Fruit fly (Drosophila melanogaster) whole organism, embryonic: ENCODE data around the gene NK7.1.

ENCODE experiments used
- Adf1 ChIP-seq: fragments of 200-800 bp; sonication (Bioruptor generic); IDR thresholded peaks from 2 replicates; pipeline ENCODE4 v1.3.6; 2022; ENCODE audit warnings: missing biosample characterization, missing genetic modification characterization
- Atf6 ChIP-seq: fragments of 200-800 bp; sonication (Bioruptor generic); IDR thresholded peaks from 2 replicates; pipeline ENCODE4 v1.3.6; 2022; ENCODE audit warnings: missing biosample characterization, missing genetic modification characterization
- Bgb ChIP-seq: fragments of 200-800 bp; sonication (Bioruptor generic); IDR thresholded peaks from 2 replicates; pipeline ENCODE4 v1.3.6; 2022; ENCODE audit warnings: missing biosample characterization, missing genetic modification characterization; ENCODE audit not compliant: partially characterized antibody
- CG10274 ChIP-seq: fragments of 200-800 bp; sonication (Bioruptor generic); optimal IDR thresholded peaks from 3 replicates; lab custom pipeline; 2017; ENCODE audit warnings: missing biosample characterization, mild to moderate bottlenecking, missing genetic modification characterization
- CG10543 ChIP-seq: fragments of 200-800 bp; sonication (Bioruptor generic); optimal IDR thresholded peaks from 3 replicates; lab custom pipeline; 2017; ENCODE audit warnings: missing biosample characterization, mild to moderate bottlenecking, missing genetic modification characterization, moderate library complexity
- CG15514 ChIP-seq: fragments of 200-800 bp; sonication (Bioruptor generic); optimal IDR thresholded peaks from 3 replicates; lab custom pipeline; 2017; ENCODE audit warnings: missing biosample characterization, missing genetic modification characterization, mild to moderate bottlenecking, moderate library complexity, missing genetic modification reagents
- CG18011 ChIP-seq: fragments of 200-800 bp; sonication (Bioruptor generic); optimal IDR thresholded peaks from 2 replicates; lab custom pipeline; 2017; ENCODE audit warnings: missing biosample characterization, missing genetic modification characterization, mild to moderate bottlenecking, moderate library complexity, missing genotype
- CG2120 ChIP-seq: fragments of 200-800 bp; sonication (Bioruptor generic); optimal IDR thresholded peaks from 3 replicates; lab custom pipeline; 2016; ENCODE audit warnings: missing biosample characterization, missing genetic modification characterization
- CG30431 ChIP-seq: fragments of 200-800 bp; sonication (Bioruptor generic); optimal IDR thresholded peaks from 2 replicates; lab custom pipeline; 2017; ENCODE audit warnings: missing biosample characterization, missing genetic modification characterization
- CG31441 ChIP-seq: fragments of 200-800 bp; sonication (Bioruptor generic); IDR thresholded peaks from 2 replicates; pipeline ENCODE4 v1.3.6; 2022; ENCODE audit warnings: missing biosample characterization, missing genetic modification characterization
- CG32772 ChIP-seq: fragments of 200-800 bp; sonication (Bioruptor generic); IDR thresholded peaks from 2 replicates; pipeline ENCODE4 v1.3.6; 2022; ENCODE audit warnings: missing biosample characterization, missing genetic modification characterization
- CG6683 ChIP-seq: fragments of 200-800 bp; sonication (Bioruptor generic); optimal IDR thresholded peaks from 2 replicates; lab custom pipeline; 2017; ENCODE audit warnings: missing biosample characterization, mild to moderate bottlenecking, missing genetic modification characterization, missing genetic modification reagents
- CG6854 ChIP-seq: fragments of 200-800 bp; sonication (Bioruptor generic); optimal IDR thresholded peaks from 3 replicates; lab custom pipeline; 2017; ENCODE audit warnings: missing biosample characterization, mild to moderate bottlenecking, missing genetic modification characterization
- CG7963 ChIP-seq: fragments of 200-800 bp; sonication (Bioruptor generic); IDR thresholded peaks from 3 replicates; pipeline ENCODE4 v1.3.6; 2022; ENCODE audit warnings: missing biosample characterization, missing genetic modification characterization; ENCODE audit not compliant: partially characterized antibody
- CG9437 ChIP-seq: fragments of 200-800 bp; sonication (Bioruptor generic); optimal IDR thresholded peaks from 2 replicates; lab custom pipeline; 2018; ENCODE audit warnings: missing biosample characterization, mild to moderate bottlenecking, missing genetic modification characterization
- CG9727 ChIP-seq: fragments of 200-800 bp; sonication (Bioruptor generic); optimal IDR thresholded peaks from 3 replicates; lab custom pipeline; 2017; ENCODE audit warnings: missing biosample characterization, mild to moderate bottlenecking, missing genetic modification characterization
- CG9932 ChIP-seq: fragments of 200-800 bp; sonication (Bioruptor generic); IDR thresholded peaks from 2 replicates; pipeline ENCODE4 v1.3.6; 2022; ENCODE audit warnings: missing biosample characterization, missing genetic modification characterization
- Eip74EF ChIP-seq, 2 experiments: fragments of 200-800 bp in 1 of 2; fragments of >200 bp in 1 of 2; sonication (Bioruptor generic) in 1 of 2; optimal IDR thresholded peaks; 2 replicates each; lab custom pipeline; 2017 to 2019; ENCODE audit warnings: missing biosample characterization in 2 of 2, missing genetic modification characterization in 2 of 2, mild to moderate bottlenecking in 1 of 2, moderate library complexity in 1 of 2
- HHEX ChIP-seq: fragments of 200-800 bp; sonication (Bioruptor generic); optimal IDR thresholded peaks from 3 replicates; lab custom pipeline; 2017; ENCODE audit warnings: missing biosample characterization, mild to moderate bottlenecking, missing genetic modification characterization, missing genetic modification reagents
- HmgD ChIP-seq: fragments of 200-800 bp; sonication (Bioruptor generic); optimal IDR thresholded peaks from 3 replicates; lab custom pipeline; 2016; ENCODE audit warnings: missing biosample characterization, missing genetic modification characterization
- MTF-1 ChIP-seq: fragments of 200-800 bp; sonication (Bioruptor generic); optimal IDR thresholded peaks from 2 replicates; lab custom pipeline; 2018; ENCODE audit warnings: missing biosample characterization, mild to moderate bottlenecking, missing genetic modification characterization, borderline replicate concordance
- Mrtf ChIP-seq: fragments of 200-800 bp; sonication (Bioruptor generic); IDR thresholded peaks from 3 replicates; pipeline ENCODE4 v1.3.6; 2022; ENCODE audit warnings: missing biosample characterization, missing genetic modification characterization
- Nf-YA ChIP-seq: fragments of 200-800 bp; sonication (Bioruptor generic); IDR thresholded peaks from 2 replicates; pipeline ENCODE4 v1.3.6; 2022; ENCODE audit warnings: missing biosample characterization, missing genetic modification characterization
- Taf1 ChIP-seq: fragments of 200-800 bp; sonication (Bioruptor generic); IDR thresholded peaks from 2 replicates; pipeline ENCODE4 v1.3.6; 2022; ENCODE audit warnings: missing biosample characterization, missing genetic modification characterization
- cad ChIP-seq: fragments of >200 bp; optimal IDR thresholded peaks from 2 replicates; lab custom pipeline; 2017; ENCODE audit warnings: missing biosample characterization, missing genetic modification characterization
- cas ChIP-seq: fragments of 200-800 bp; sonication (Bioruptor generic); IDR thresholded peaks from 2 replicates; pipeline ENCODE4 v1.3.6; 2022; ENCODE audit warnings: missing biosample characterization, missing genetic modification characterization
- cato ChIP-seq: fragments of 200-800 bp; sonication (Bioruptor generic); optimal IDR thresholded peaks from 2 replicates; lab custom pipeline; 2016; ENCODE audit warnings: missing biosample characterization, missing genetic modification characterization, borderline replicate concordance
- crc ChIP-seq: fragments of 200-800 bp; sonication (Bioruptor generic); optimal IDR thresholded peaks from 2 replicates; lab custom pipeline; 2016; ENCODE audit warnings: missing biosample characterization, missing genetic modification characterization
- croc ChIP-seq: fragments of 200-800 bp; sonication (Bioruptor generic); conservative IDR thresholded peaks from 3 replicates; pipeline ENCODE4 v1.3.6; 2022; ENCODE audit warnings: missing biosample characterization, missing genetic modification characterization
- dan ChIP-seq: fragments of 200-800 bp; sonication (Bioruptor generic); IDR thresholded peaks from 2 replicates; pipeline ENCODE4 v1.3.6; 2022; ENCODE audit warnings: missing biosample characterization, missing genetic modification characterization
- dmrt11E ChIP-seq: fragments of 200-800 bp; sonication (Bioruptor generic); optimal IDR thresholded peaks from 3 replicates; lab custom pipeline; 2018; ENCODE audit warnings: missing biosample characterization, mild to moderate bottlenecking, missing genetic modification characterization, moderate library complexity
- eyg ChIP-seq: fragments of 200-800 bp; sonication (Bioruptor generic); optimal IDR thresholded peaks from 3 replicates; lab custom pipeline; 2016; ENCODE audit warnings: missing biosample characterization, missing genetic modification characterization
- grau ChIP-seq: fragments of 200-800 bp; optimal IDR thresholded peaks from 3 replicates; lab custom pipeline; 2019; ENCODE audit warnings: missing biosample characterization, mild to moderate bottlenecking, missing genetic modification characterization, moderate library complexity
- inv ChIP-seq: fragments of 200-800 bp; sonication (Bioruptor generic); IDR thresholded peaks from 2 replicates; pipeline ENCODE4 v1.3.6; 2022; ENCODE audit warnings: missing biosample characterization, missing genetic modification characterization; ENCODE audit not compliant: partially characterized antibody
- lab ChIP-seq: fragments of 200-800 bp; sonication (Bioruptor generic); optimal IDR thresholded peaks from 3 replicates; lab custom pipeline; 2017; ENCODE audit warnings: missing biosample characterization, missing genetic modification characterization, mild to moderate bottlenecking, moderate library complexity, missing genetic modification reagents
- nerfin-1 ChIP-seq: fragments of 200-800 bp; sonication (Bioruptor generic); optimal IDR thresholded peaks from 3 replicates; lab custom pipeline; 2019; ENCODE audit warnings: missing biosample characterization, mild to moderate bottlenecking, missing genetic modification characterization, moderate library complexity
- nom ChIP-seq: fragments of 200-800 bp; sonication (Bioruptor generic); optimal IDR thresholded peaks from 2 replicates; lab custom pipeline; 2017; ENCODE audit warnings: missing biosample characterization, missing genetic modification characterization, mild to moderate bottlenecking, moderate library complexity, missing genetic modification reagents
- repo ChIP-seq: fragments of 200-800 bp; sonication (Bioruptor generic); optimal IDR thresholded peaks from 2 replicates; lab custom pipeline; 2016; ENCODE audit warnings: missing biosample characterization, missing genetic modification characterization
- row ChIP-seq: fragments of 200-800 bp; sonication (Bioruptor generic); IDR thresholded peaks from 3 replicates; pipeline ENCODE4 v1.3.6; 2022; ENCODE audit warnings: missing biosample characterization, missing genetic modification characterization
- run ChIP-seq: fragments of 200-800 bp; sonication (Bioruptor generic); optimal IDR thresholded peaks from 3 replicates; lab custom pipeline; 2018; ENCODE audit warnings: missing biosample characterization, mild to moderate bottlenecking, missing genetic modification characterization
- sim ChIP-seq: fragments of 200-800 bp; sonication (Bioruptor generic); IDR thresholded peaks from 2 replicates; pipeline ENCODE4 v1.3.6; 2022; ENCODE audit warnings: missing biosample characterization, missing genetic modification characterization
- sqz ChIP-seq: fragments of 200-800 bp; sonication (Bioruptor generic); optimal IDR thresholded peaks from 3 replicates; lab custom pipeline; 2018; ENCODE audit warnings: missing biosample characterization, mild to moderate bottlenecking, missing genetic modification characterization
- tna ChIP-seq: fragments of 200-800 bp; sonication (Bioruptor generic); IDR thresholded peaks from 2 replicates; pipeline ENCODE4 v1.3.6; 2022; ENCODE audit warnings: missing biosample characterization, missing genetic modification characterization; ENCODE audit not compliant: partially characterized antibody
- toy ChIP-seq: fragments of 200-800 bp; sonication (Bioruptor generic); IDR thresholded peaks from 2 replicates; pipeline ENCODE4 v1.3.6; 2022; ENCODE audit warnings: missing biosample characterization, missing genetic modification characterization
- ttk ChIP-seq: fragments of 200-800 bp; sonication (Bioruptor generic); IDR thresholded peaks from 2 replicates; pipeline ENCODE4 v2.1.2; 2022; ENCODE audit warnings: missing biosample characterization, missing genetic modification characterization
- twi ChIP-seq: fragments of 200-800 bp; optimal IDR thresholded peaks from 2 replicates; lab custom pipeline; 2019; ENCODE audit warnings: missing biosample characterization, mild to moderate bottlenecking, missing genetic modification characterization, moderate library complexity
- vnd ChIP-seq: fragments of 200-800 bp; sonication (Bioruptor generic); IDR thresholded peaks from 3 replicates; pipeline ENCODE4 v1.3.6; 2022; ENCODE audit warnings: missing biosample characterization, missing genetic modification characterization; ENCODE audit not compliant: partially characterized antibody
- wdn ChIP-seq: fragments of 200-800 bp; sonication (Bioruptor generic); IDR thresholded peaks from 2 replicates; pipeline ENCODE4 v1.3.6; 2022; ENCODE audit warnings: missing biosample characterization, missing genetic modification characterization
- zen ChIP-seq: fragments of 200-800 bp; sonication (Bioruptor generic); optimal IDR thresholded peaks from 3 replicates; lab custom pipeline; 2018; ENCODE audit warnings: missing biosample characterization, mild to moderate bottlenecking, missing genetic modification characterization, moderate library complexity

Gene NK7.1

dm6 chr3R:14369481-14370198, 3.1 kb downstream of the NK7.1 start:
- no peak for TF ChIP-seq CG7963 (GFP tag; lab: Robert Waterston, UW)
- no peak for TF ChIP-seq toy (GFP tag; lab: Robert Waterston, UW)
- no peak for TF ChIP-seq grau
- TF ChIP-seq vnd (GFP tag; lab: Robert Waterston, UW): no peak
- no peak for TF ChIP-seq twi (tag; lab: Kevin White, UChicago)
- TF ChIP-seq CG31441 (GFP tag; lab: Robert Waterston, UW): no peak
- no peak for TF ChIP-seq ttk (GFP tag; lab: Robert Waterston, UW)
- TF ChIP-seq wdn (GFP tag; lab: Robert Waterston, UW): 0 out of 2 replicates have a peak, but pooled peaks have one; percentile 15
- peak; percentile 44 for TF ChIP-seq lab (GFP tag; lab: Kevin White, UChicago)
- TF ChIP-seq MTF-1 (GFP tag; lab: Kevin White, UChicago): no peak
- TF ChIP-seq cad: no peak
- no peak for TF ChIP-seq repo (GFP tag; lab: Kevin White, UChicago)
- peak; percentile 48 for TF ChIP-seq Atf6 (GFP tag; lab: Robert Waterston, UW)
- peak; percentile 91 for TF ChIP-seq Adf1
- no peak for TF ChIP-seq sim (GFP tag; lab: Robert Waterston, UW)
- TF ChIP-seq dan (GFP tag; lab: Robert Waterston, UW): no peak
- TF ChIP-seq Bgb (GFP tag; lab: Robert Waterston, UW): peak; percentile 43; the same call in 1 of the 2 replicates
- TF ChIP-seq CG9727 (GFP tag; lab: Kevin White, UChicago): no peak
- TF ChIP-seq Nf-YA (GFP tag; lab: Robert Waterston, UW): 0 out of 2 replicates have a peak, but pooled peaks have one; percentile 21
- TF ChIP-seq CG10543 (GFP tag; lab: Kevin White, UChicago): peak; percentile 3
- no peak for TF ChIP-seq CG9437 (GFP tag; lab: Kevin White, UChicago)
- TF ChIP-seq run: no peak
- no peak for TF ChIP-seq CG6683 (GFP tag; lab: Kevin White, UChicago)
- no peak for TF ChIP-seq cas
- peak; percentile 31 for TF ChIP-seq CG9932 (GFP tag; lab: Robert Waterston, UW)
- no peak for TF ChIP-seq zen (tag; lab: Kevin White, UChicago)
- TF ChIP-seq eyg: no peak
- no peak for TF ChIP-seq croc (GFP tag; lab: Robert Waterston, UW)
- 0 out of 2 replicates have a peak, but pooled peaks have one; percentile 11 for TF ChIP-seq inv (GFP tag; lab: Robert Waterston, UW)
- TF ChIP-seq nom (GFP tag; lab: Kevin White, UChicago): peak; percentile 5
- no peak for TF ChIP-seq Taf1 (GFP tag; lab: Robert Waterston, UW)
- no peak for TF ChIP-seq sqz (GFP tag; lab: Kevin White, UChicago)
- TF ChIP-seq CG2120 (GFP tag; lab: Kevin White, UChicago): peak; percentile 19
- no peak for TF ChIP-seq HmgD
- no peak for TF ChIP-seq dmrt11E (tag; lab: Kevin White, UChicago)
- no peak for TF ChIP-seq cato
- TF ChIP-seq tna (GFP tag; lab: Robert Waterston, UW): no peak
- no peak for TF ChIP-seq CG32772 (GFP tag; lab: Robert Waterston, UW)
- peak; percentile 14 for TF ChIP-seq CG15514
- TF ChIP-seq CG10274 (GFP tag; lab: Kevin White, UChicago): no peak
- TF ChIP-seq HHEX (GFP tag; lab: Kevin White, UChicago): peak; percentile 22
- no peak for TF ChIP-seq Eip74EF (GFP tag; optimal IDR thresholded peaks at IDR 0.05; lab: Kevin White, UChicago)
- peak; percentile 15; the same call in 1 of the 3 replicates for TF ChIP-seq row (GFP tag; lab: Robert Waterston, UW)
- TF ChIP-seq CG6854 (GFP tag; lab: Kevin White, UChicago): no peak
- no peak for TF ChIP-seq CG30431
- TF ChIP-seq nerfin-1: no peak
- TF ChIP-seq Mrtf (GFP tag; lab: Robert Waterston, UW): no peak
- TF ChIP-seq CG18011 (GFP tag; lab: Kevin White, UChicago): no peak
- TF ChIP-seq crc (GFP tag; lab: Kevin White, UChicago): no peak
